Fruit fly (Drosophila melanogaster) whole organism, wandering third instar larva: Measurements from ENCODE around the gene CG6749.

Source experiments
- Abd-B ChIP-seq: fragments of >200 bp; optimal IDR thresholded peaks from 2 replicates; lab custom pipeline; 2017; ENCODE audit warnings: missing biosample characterization, missing genetic modification characterization
- CG32264 ChIP-seq: fragments of 200-800 bp; sonication (Bioruptor generic); optimal IDR thresholded peaks from 2 replicates; lab custom pipeline; 2016; ENCODE audit warnings: missing biosample characterization, missing genetic modification characterization
- CG9705 ChIP-seq: fragments of 200-800 bp; sonication (Bioruptor generic); optimal IDR thresholded peaks from 2 replicates; lab custom pipeline; 2018; ENCODE audit warnings: missing biosample characterization, mild to moderate bottlenecking, missing genetic modification characterization
- CrebA ChIP-seq: fragments of 200-800 bp; sonication (Bioruptor generic); optimal IDR thresholded peaks from 2 replicates; lab custom pipeline; 2016; ENCODE audit warnings: missing biosample characterization, mild to moderate bottlenecking, missing genetic modification characterization, borderline replicate concordance
- Dfd ChIP-seq: fragments of >200 bp; optimal IDR thresholded peaks from 2 replicates; lab custom pipeline; 2017; ENCODE audit warnings: missing biosample characterization, missing genetic modification characterization
- Dif ChIP-seq: fragments of 200-275, 200-300 bp; sonication (Bioruptor generic); optimal IDR thresholded peaks from 2 replicates; lab custom pipeline; 2018; ENCODE audit warnings: missing biosample characterization, missing genetic modification characterization; ENCODE audit not compliant: partially characterized antibody
- GATAd ChIP-seq: sonication (Bioruptor generic); optimal IDR thresholded peaks from 2 replicates; lab custom pipeline; 2016; ENCODE audit warnings: missing biosample characterization, missing genetic modification characterization
- HLH106 ChIP-seq: fragments of 200-800 bp; optimal IDR thresholded peaks from 3 replicates; lab custom pipeline; 2019; ENCODE audit warnings: missing biosample characterization, mild to moderate bottlenecking, missing genetic modification characterization, moderate library complexity
- Hnf4 ChIP-seq: fragments of 200-800 bp; sonication (Bioruptor generic); optimal IDR thresholded peaks from 2 replicates; lab custom pipeline; 2016; ENCODE audit warnings: missing biosample characterization, mild to moderate bottlenecking, missing genetic modification characterization
- Hr78 ChIP-seq: fragments of >200 bp; optimal IDR thresholded peaks from 2 replicates; lab custom pipeline; 2017; ENCODE audit warnings: missing biosample characterization, missing genetic modification characterization
- Hr83 ChIP-seq: fragments of 200-300 bp; sonication (Bioruptor generic); optimal IDR thresholded peaks from 2 replicates; lab custom pipeline; 2016; ENCODE audit warnings: missing biosample characterization, mild to moderate bottlenecking, missing genetic modification characterization, moderate library complexity; ENCODE audit not compliant: poor library complexity, severe bottlenecking
- Jra ChIP-seq: sonication (Bioruptor generic); optimal IDR thresholded peaks from 2 replicates; lab custom pipeline; 2016; ENCODE audit warnings: missing biosample characterization, missing genetic modification characterization
- Mio ChIP-seq: sonication (Bioruptor generic); optimal IDR thresholded peaks from 2 replicates; lab custom pipeline; 2016; ENCODE audit warnings: missing biosample characterization, missing genetic modification characterization
- Myc ChIP-seq: fragments of >200 bp; optimal IDR thresholded peaks from 2 replicates; lab custom pipeline; 2017
- N ChIP-seq: fragments of >200 bp; optimal IDR thresholded peaks from 2 replicates; lab custom pipeline; 2018; ENCODE audit warnings: missing biosample characterization, missing external identifiers, missing genetic modification characterization
- OdsH ChIP-seq: fragments of 200-800 bp; sonication (Bioruptor generic); optimal IDR thresholded peaks from 2 replicates; lab custom pipeline; 2016; ENCODE audit warnings: missing biosample characterization, mild to moderate bottlenecking, missing genetic modification characterization
- Rel ChIP-seq, 2 experiments: fragments of 200-800 bp; sonication (Bioruptor generic) in 1 of 2; optimal IDR thresholded peaks; 2 replicates in 1 of 2; 3 replicates in 1 of 2; lab custom pipeline; 2016 to 2019; ENCODE audit warnings: mild to moderate bottlenecking in 2 of 2, missing biosample characterization in 2 of 2, missing genetic modification characterization in 2 of 2, moderate library complexity in 1 of 2
- Sp1 ChIP-seq: fragments of 200-800 bp; sonication (Bioruptor generic); optimal IDR thresholded peaks from 3 replicates; lab custom pipeline; 2019; ENCODE audit warnings: missing biosample characterization, mild to moderate bottlenecking, missing genetic modification characterization, moderate library complexity
- Vsx2 ChIP-seq: fragments of 200-300, 225-300 bp; sonication (Bioruptor generic); optimal IDR thresholded peaks from 2 replicates; lab custom pipeline; 2018; ENCODE audit warnings: missing biosample characterization, missing genetic modification characterization; ENCODE audit not compliant: partially characterized antibody
- br ChIP-seq: fragments of 200-800 bp; sonication (Bioruptor generic); optimal IDR thresholded peaks from 2 replicates; lab custom pipeline; 2016; ENCODE audit warnings: missing biosample characterization, missing genetic modification characterization
- brk ChIP-seq: fragments of 200-800 bp; sonication (Bioruptor generic); optimal IDR thresholded peaks from 2 replicates; lab custom pipeline; 2016; ENCODE audit warnings: missing biosample characterization, mild to moderate bottlenecking, missing genetic modification characterization
- dl ChIP-seq, 2 experiments: fragments of 175-275, 200-275 bp in 1 of 2; fragments of 200-275 bp in 1 of 2; sonication (Bioruptor generic); optimal IDR thresholded peaks; lab custom pipeline; 2018; ENCODE audit warnings: mild to moderate bottlenecking in 2 of 2, missing biosample characterization in 2 of 2, missing genetic modification characterization in 2 of 2, moderate library complexity in 2 of 2; ENCODE audit not compliant: partially characterized antibody in 2 of 2, insufficient read depth in 1 of 2
- dmrt93B ChIP-seq: fragments of 200-800 bp; sonication (Bioruptor generic); optimal IDR thresholded peaks from 2 replicates; lab custom pipeline; 2018; ENCODE audit warnings: missing biosample characterization, mild to moderate bottlenecking, missing genetic modification characterization
- dsf ChIP-seq: sonication (Bioruptor generic); optimal IDR thresholded peaks from 2 replicates; lab custom pipeline; 2016; ENCODE audit warnings: missing biosample characterization, missing genetic modification characterization, borderline replicate concordance
- ey ChIP-seq: fragments of 200-800 bp; sonication (Bioruptor generic); optimal IDR thresholded peaks from 2 replicates; lab custom pipeline; 2016; ENCODE audit warnings: missing biosample characterization, missing genetic modification characterization
- foxo ChIP-seq, 2 experiments: fragments of 200-800 bp; sonication (Bioruptor generic); optimal IDR thresholded peaks; 2 replicates in 1 of 2; 3 replicates in 1 of 2; lab custom pipeline; 2016 to 2017; ENCODE audit warnings: missing biosample characterization in 2 of 2, missing genetic modification characterization in 2 of 2
- fru ChIP-seq: fragments of 200-800 bp; sonication (Bioruptor generic); optimal IDR thresholded peaks from 3 replicates; lab custom pipeline; 2016; ENCODE audit warnings: missing biosample characterization, mild to moderate bottlenecking, missing genetic modification characterization
- h ChIP-seq: fragments of 200-800 bp; sonication (Bioruptor generic); optimal IDR thresholded peaks from 3 replicates; lab custom pipeline; 2016; ENCODE audit warnings: missing biosample characterization, mild to moderate bottlenecking, missing genetic modification characterization
- jim ChIP-seq: fragments of 175-275, 200-325 bp; sonication (Bioruptor generic); optimal IDR thresholded peaks from 2 replicates; lab custom pipeline; 2016; ENCODE audit warnings: missing biosample characterization, mild to moderate bottlenecking, missing genetic modification characterization
- lola ChIP-seq: fragments of >200 bp; optimal IDR thresholded peaks from 2 replicates; lab custom pipeline; 2017; ENCODE audit warnings: missing biosample characterization, missing genetic modification characterization
- pan ChIP-seq: fragments of >200 bp; optimal IDR thresholded peaks from 2 replicates; lab custom pipeline; 2017
- psq ChIP-seq: fragments of 200-800 bp; sonication (Bioruptor generic); optimal IDR thresholded peaks from 3 replicates; lab custom pipeline; 2017; ENCODE audit warnings: missing biosample characterization, mild to moderate bottlenecking, missing genetic modification characterization, moderate library complexity
- rgr ChIP-seq: fragments of 200-800 bp; sonication (Bioruptor generic); optimal IDR thresholded peaks from 3 replicates; lab custom pipeline; 2016; ENCODE audit warnings: missing biosample characterization, mild to moderate bottlenecking, missing genetic modification characterization
- sage ChIP-seq: fragments of 200-800 bp; sonication (Bioruptor generic); optimal IDR thresholded peaks from 2 replicates; lab custom pipeline; 2016; ENCODE audit warnings: missing biosample characterization, mild to moderate bottlenecking, missing genetic modification characterization
- sv ChIP-seq: fragments of 200-800 bp; sonication (Bioruptor generic); optimal IDR thresholded peaks from 3 replicates; lab custom pipeline; 2016; ENCODE audit warnings: missing biosample characterization, missing genetic modification characterization
- tai ChIP-seq: sonication (Bioruptor generic); optimal IDR thresholded peaks from 2 replicates; lab custom pipeline; 2016; ENCODE audit warnings: missing biosample characterization, missing genetic modification characterization
- usp ChIP-seq: fragments of >200 bp; optimal IDR thresholded peaks from 2 replicates; lab custom pipeline; 2017; ENCODE audit warnings: missing biosample characterization, missing genetic modification characterization
- woc ChIP-seq: sonication (Bioruptor generic); optimal IDR thresholded peaks from 2 replicates; lab custom pipeline; 2016; ENCODE audit warnings: missing biosample characterization, mild to moderate bottlenecking, missing genetic modification characterization

The CG6749 gene

dm6 chr3L:9717101-9717500, 16.5 kb downstream of the CG6749 start:
- TF ChIP-seq Rel (GFP tag; optimal IDR thresholded peaks at IDR 0.05; lab: Kevin White, UChicago) = no peak
- no peak for TF ChIP-seq Rel (tag; optimal IDR thresholded peaks at IDR 0.05; lab: Kevin White, UChicago)
- no peak for TF ChIP-seq psq (GFP tag; lab: Kevin White, UChicago)
- TF ChIP-seq rgr (GFP tag; lab: Kevin White, UChicago) = no peak
- no peak for TF ChIP-seq fru
- no peak for TF ChIP-seq usp (GFP tag; lab: Kevin White, UChicago)
- TF ChIP-seq, all 38 proteins: peak for 0

DNA sequence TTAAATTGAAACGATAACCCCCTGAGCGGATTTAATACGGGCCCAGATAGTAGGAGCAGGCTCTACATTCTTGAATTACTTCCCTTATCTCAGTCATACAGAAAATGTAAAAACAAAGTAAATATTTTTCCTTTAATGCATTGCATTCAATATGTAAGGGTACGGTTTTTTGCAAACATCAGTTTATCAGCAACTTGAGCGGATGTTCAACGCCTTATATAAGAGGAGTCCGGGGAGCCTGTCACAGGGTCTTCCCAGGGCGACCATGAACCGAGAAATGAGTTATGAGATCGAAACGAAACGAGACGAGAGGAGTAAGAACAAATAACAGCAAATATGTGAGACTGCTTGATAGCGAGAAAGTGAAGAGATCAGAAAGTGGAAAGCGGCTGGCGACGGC, 17.0 kb downstream of the CG6749 start:
- TF ChIP-seq Rel (GFP tag; optimal IDR thresholded peaks at IDR 0.05; lab: Kevin White, UChicago) = no peak
- TF ChIP-seq Rel (tag; optimal IDR thresholded peaks at IDR 0.05; lab: Kevin White, UChicago) = peak; percentile 90
- no peak for TF ChIP-seq h (GFP tag; lab: Kevin White, UChicago)

- TF ChIP-seq Hr83 (GFP tag; lab: Kevin White, UChicago) (peak; percentile 57), Rel (GFP tag; optimal IDR thresholded peaks at IDR 0.05; lab: Kevin White, UChicago) (no peak), Rel (tag; optimal IDR thresholded peaks at IDR 0.05; lab: Kevin White, UChicago) (peak; percentile 100), CG9705 (GFP tag; lab: Kevin White, UChicago) (no peak), Dif (GFP tag; lab: Kevin White, UChicago) (peak; percentile 36), tai (GFP tag; lab: Kevin White, UChicago) (no peak), Abd-B (peak; percentile 34)
Measured at dm6 chr3L:9714537-9715144, 19.0 kb downstream of the CG6749 start.

DNA sequence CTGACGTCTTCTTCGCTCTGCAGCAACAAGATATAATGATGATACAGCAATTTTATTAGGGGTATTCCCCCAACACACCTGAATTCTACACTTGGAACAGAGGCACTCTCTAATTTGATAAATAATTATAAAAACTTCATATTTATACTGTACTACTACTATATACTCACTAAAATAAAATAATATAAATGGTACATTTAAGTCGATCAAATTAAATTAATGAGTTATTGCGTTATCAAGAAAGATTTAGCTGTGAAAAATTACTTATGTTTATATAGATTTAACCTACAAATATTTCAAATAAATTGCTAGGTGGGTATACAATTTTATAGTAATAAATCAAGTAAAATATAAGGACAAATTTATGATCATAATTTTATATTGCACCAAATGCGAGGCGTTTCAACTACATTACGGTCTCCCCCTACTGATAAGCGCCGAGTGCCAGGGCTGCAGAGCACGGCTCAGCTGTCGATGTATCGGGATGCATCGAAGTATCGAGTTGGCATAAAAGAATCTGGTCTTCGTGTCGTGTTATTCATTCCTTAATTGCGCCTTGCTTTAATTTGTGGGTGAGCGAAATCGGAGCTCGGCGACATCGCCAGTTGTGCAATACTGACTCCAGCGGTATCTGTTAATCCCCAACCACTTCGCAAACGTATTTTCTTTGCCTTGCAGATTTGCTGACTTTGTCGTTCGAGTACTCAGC, 19.6 kb downstream of the CG6749 start, which contains the start of gene vsg:
Gene vsg, plus strand, starts transcription at position 497 of the 709 bp plus-strand sequence.
- TF ChIP-seq dsf (GFP tag; lab: Kevin White, UChicago) = no peak
- no peak for TF ChIP-seq dl (GFP tag; optimal IDR thresholded peaks at IDR 0.05; lab: Kevin White, UChicago; ENCODE audit: insufficient read depth in 1 of 2, partially characterized antibody in 2 of 2)
- TF ChIP-seq br (GFP tag; lab: Kevin White, UChicago) = no peak
- TF ChIP-seq Rel (GFP tag; optimal IDR thresholded peaks at IDR 0.05; lab: Kevin White, UChicago) = no peak
- TF ChIP-seq Rel (tag; optimal IDR thresholded peaks at IDR 0.05; lab: Kevin White, UChicago) = no peak
- peak; percentile 60 for TF ChIP-seq OdsH (GFP tag; lab: Kevin White, UChicago)
- TF ChIP-seq CrebA (GFP tag; lab: Kevin White, UChicago) = no peak
- TF ChIP-seq tai (GFP tag; lab: Kevin White, UChicago) = no peak
- TF ChIP-seq sage (GFP tag; lab: Kevin White, UChicago) = no peak
- TF ChIP-seq usp (GFP tag; lab: Kevin White, UChicago) = no peak
- TF ChIP-seq sv = peak; percentile 75
- peak; percentile 87 for TF ChIP-seq HLH106 (tag; lab: Kevin White, UChicago)
- TF ChIP-seq brk (GFP tag; lab: Kevin White, UChicago) = no peak
- peak; percentile 82 for TF ChIP-seq Sp1 (GFP tag; lab: Kevin White, UChicago)
- TF ChIP-seq ey (GFP tag; lab: Kevin White, UChicago) = peak; percentile 55
- TF ChIP-seq Abd-B = no peak
- TF ChIP-seq N (GFP tag; lab: Kevin White, UChicago) = peak; percentile 9
- no peak for TF ChIP-seq CG32264 (GFP tag; lab: Kevin White, UChicago)
- TF ChIP-seq rgr (GFP tag; lab: Kevin White, UChicago) = peak; percentile 62
- peak; percentile 69 for TF ChIP-seq Hr83 (GFP tag; lab: Kevin White, UChicago)
- TF ChIP-seq lola = no peak
- TF ChIP-seq psq (GFP tag; lab: Kevin White, UChicago) = peak; percentile 62
- peak; percentile 70 for TF ChIP-seq dmrt93B
- TF ChIP-seq Vsx2 = no peak
- peak; percentile 38 for TF ChIP-seq h (GFP tag; lab: Kevin White, UChicago)
- no peak for TF ChIP-seq Mio (GFP tag; lab: Kevin White, UChicago)
- TF ChIP-seq pan (lab: Kevin White, UChicago) = no peak
- no peak for TF ChIP-seq jim (GFP tag; lab: Kevin White, UChicago)
- peak; percentile 47 for TF ChIP-seq woc (GFP tag; lab: Kevin White, UChicago)
- no peak for TF ChIP-seq Jra (GFP tag; lab: Kevin White, UChicago)
- TF ChIP-seq foxo (GFP tag; optimal IDR thresholded peaks at IDR 0.05; lab: Kevin White, UChicago) = peak in 1 of 2 experiments; percentile 76
- no peak for TF ChIP-seq Dif (GFP tag; lab: Kevin White, UChicago)
- TF ChIP-seq GATAd (GFP tag; lab: Kevin White, UChicago) = no peak
- TF ChIP-seq fru = peak; percentile 44
- TF ChIP-seq Myc = peak; percentile 4
- TF ChIP-seq Hr78 (GFP tag; lab: Kevin White, UChicago) = no peak
- no peak for TF ChIP-seq Hnf4
- peak; percentile 51 for TF ChIP-seq CG9705 (GFP tag; lab: Kevin White, UChicago)
- TF ChIP-seq Dfd (GFP tag; lab: Kevin White, UChicago) = peak; percentile 30
